Fruit fly (Drosophila melanogaster) whole organism, embryonic: ENCODE data around the gene TwdlP.

ENCODE experiments used
- Awh ChIP-seq: fragments of 200-800 bp; sonication (Bioruptor generic); IDR thresholded peaks from 2 replicates; pipeline ENCODE4, ENCODE4 v1.3.6; 2022; ENCODE audit warnings: missing biosample characterization, missing genetic modification characterization
- CG11695 ChIP-seq: fragments of 200-800 bp; sonication (Bioruptor generic); IDR thresholded peaks from 3 replicates; pipeline ENCODE4 v1.3.6; 2022; ENCODE audit warnings: missing biosample characterization, missing genetic modification characterization
- CG12104 ChIP-seq: fragments of 200-800 bp; sonication (Bioruptor generic); optimal IDR thresholded peaks from 3 replicates; lab custom pipeline; 2016; ENCODE audit warnings: missing biosample characterization, missing genetic modification characterization
- CG12744 ChIP-seq: fragments of 200-800 bp; sonication (Bioruptor generic); optimal IDR thresholded peaks from 2 replicates; lab custom pipeline; 2016; ENCODE audit warnings: missing biosample characterization, missing genetic modification characterization
- CG12769 ChIP-seq: fragments of 200-800 bp; sonication (Bioruptor generic); optimal IDR thresholded peaks from 2 replicates; lab custom pipeline; 2019; ENCODE audit warnings: missing biosample characterization, mild to moderate bottlenecking, missing genetic modification characterization, moderate library complexity
- CG13424 ChIP-seq: fragments of 200-800 bp; sonication (Bioruptor generic); optimal IDR thresholded peaks from 2 replicates; lab custom pipeline; 2019; ENCODE audit warnings: missing biosample characterization, mild to moderate bottlenecking, missing genetic modification characterization, moderate library complexity
- CG14441 ChIP-seq: fragments of 200-800 bp; sonication (Bioruptor generic); IDR thresholded peaks from 2 replicates; pipeline ENCODE4 v1.3.6; 2022; ENCODE audit warnings: missing biosample characterization, missing genetic modification characterization
- CG15269 ChIP-seq: fragments of 200-800 bp; sonication (Bioruptor generic); optimal IDR thresholded peaks from 2 replicates; lab custom pipeline; 2018; ENCODE audit warnings: missing biosample characterization, mild to moderate bottlenecking, missing genetic modification characterization, moderate library complexity
- CG17359 ChIP-seq: fragments of 200-800 bp; sonication (Bioruptor generic); optimal IDR thresholded peaks from 3 replicates; lab custom pipeline; 2018; ENCODE audit warnings: missing biosample characterization, mild to moderate bottlenecking, missing genetic modification characterization, moderate library complexity
- CG18764 ChIP-seq: fragments of 200-800 bp; sonication (Bioruptor generic); optimal IDR thresholded peaks from 3 replicates; lab custom pipeline; 2016; ENCODE audit warnings: missing biosample characterization, missing genetic modification characterization
- CG4404 ChIP-seq: fragments of 200-800 bp; sonication (Bioruptor generic); IDR thresholded peaks from 2 replicates; pipeline ENCODE4 v1.3.6; 2022; ENCODE audit warnings: missing biosample characterization, missing genetic modification characterization
- CG4424 ChIP-seq: fragments of 200-800 bp; sonication (Bioruptor generic); optimal IDR thresholded peaks from 3 replicates; lab custom pipeline; 2016; ENCODE audit warnings: missing biosample characterization, missing genetic modification characterization
- CG5953 ChIP-seq: fragments of 200-800 bp; sonication (Bioruptor generic); IDR thresholded peaks from 2 replicates; pipeline ENCODE4 v1.3.6; 2022; ENCODE audit warnings: missing biosample characterization, missing genetic modification characterization
- CG6765 ChIP-seq: fragments of 200-800 bp; sonication (Bioruptor generic); optimal IDR thresholded peaks from 3 replicates; lab custom pipeline; 2017; ENCODE audit warnings: missing biosample characterization, mild to moderate bottlenecking, missing genetic modification characterization
- CG7987 ChIP-seq: fragments of 200-800 bp; sonication (Bioruptor generic); optimal IDR thresholded peaks from 2 replicates; lab custom pipeline; 2018; ENCODE audit warnings: missing biosample characterization, mild to moderate bottlenecking, missing genetic modification characterization, moderate library complexity
- CG8281 ChIP-seq: fragments of 200-800 bp; sonication (Bioruptor generic); optimal IDR thresholded peaks from 2 replicates; lab custom pipeline; 2018; ENCODE audit warnings: missing biosample characterization, mild to moderate bottlenecking, missing genetic modification characterization, moderate library complexity
- CG8388 ChIP-seq: fragments of 200-800 bp; sonication (Bioruptor generic); optimal IDR thresholded peaks from 2 replicates; lab custom pipeline; 2019; ENCODE audit warnings: missing biosample characterization, mild to moderate bottlenecking, missing genetic modification characterization, moderate library complexity
- Camta ChIP-seq: fragments of 200-800 bp; sonication (Bioruptor generic); optimal IDR thresholded peaks from 2 replicates; lab custom pipeline; 2016; ENCODE audit warnings: missing biosample characterization, missing genetic modification characterization
- CkIIα-i1 ChIP-seq: fragments of 200-800 bp; sonication (Bioruptor generic); IDR thresholded peaks from 2 replicates; pipeline ENCODE4 v1.3.6; 2022; ENCODE audit warnings: missing biosample characterization, missing genetic modification characterization
- CoRest ChIP-seq: fragments of 200-800 bp; sonication (Bioruptor generic); optimal IDR thresholded peaks from 3 replicates; lab custom pipeline; 2018; ENCODE audit warnings: missing biosample characterization, mild to moderate bottlenecking, missing genetic modification characterization, moderate library complexity
- Ets97D ChIP-seq: fragments of 200-800 bp; sonication (Bioruptor generic); optimal IDR thresholded peaks from 3 replicates; lab custom pipeline; 2016; ENCODE audit warnings: missing biosample characterization, missing genetic modification characterization
- Hand ChIP-seq: fragments of 200-800 bp; sonication (Bioruptor generic); optimal IDR thresholded peaks from 2 replicates; lab custom pipeline; 2017; ENCODE audit warnings: mild to moderate bottlenecking, missing biosample characterization, missing genetic modification reagents, missing genetic modification characterization
- Myb ChIP-seq: fragments of 200-800 bp; sonication (Bioruptor generic); optimal IDR thresholded peaks from 2 replicates; lab custom pipeline; 2016; ENCODE audit warnings: missing biosample characterization, missing genetic modification characterization
- NFAT ChIP-seq: fragments of 200-800 bp; sonication (Bioruptor generic); IDR thresholded peaks from 2 replicates; pipeline ENCODE4 v1.3.6; 2022; ENCODE audit warnings: missing biosample characterization, missing genetic modification characterization
- Oli ChIP-seq: fragments of 200-800 bp; sonication (Bioruptor generic); optimal IDR thresholded peaks from 2 replicates; lab custom pipeline; 2018; ENCODE audit warnings: missing biosample characterization, mild to moderate bottlenecking, missing genetic modification characterization, moderate library complexity
- Stat92E ChIP-seq, 3 experiments: fragments of >200 bp in 2 of 3; fragments of 200-800 bp in 1 of 3; sonication (Bioruptor generic) in 1 of 3; optimal IDR thresholded peaks; 2 replicates each; lab custom pipeline; 2017 to 2019; ENCODE audit warnings: missing biosample characterization in 3 of 3, missing genetic modification characterization in 3 of 3, mild to moderate bottlenecking in 1 of 3, moderate library complexity in 1 of 3
- YL-1 ChIP-seq: fragments of 200-800 bp; sonication (Bioruptor generic); optimal IDR thresholded peaks from 3 replicates; lab custom pipeline; 2017; ENCODE audit warnings: missing biosample characterization, mild to moderate bottlenecking, missing genetic modification characterization
- abd-A ChIP-seq: fragments of 200-800 bp; sonication (Bioruptor generic); optimal IDR thresholded peaks from 3 replicates; lab custom pipeline; 2019; ENCODE audit warnings: missing biosample characterization, mild to moderate bottlenecking, missing genetic modification characterization, moderate library complexity
- bbx ChIP-seq: fragments of 200-800 bp; sonication (Bioruptor generic); IDR thresholded peaks from 2 replicates; pipeline ENCODE4 v1.3.6; 2022; ENCODE audit warnings: missing biosample characterization, missing genetic modification characterization; ENCODE audit not compliant: partially characterized antibody
- caup ChIP-seq: fragments of 200-800 bp; sonication (Bioruptor generic); optimal IDR thresholded peaks from 3 replicates; lab custom pipeline; 2017; ENCODE audit warnings: missing biosample characterization, mild to moderate bottlenecking, missing genetic modification characterization, moderate library complexity; ENCODE audit not compliant: severe bottlenecking
- cwo ChIP-seq: fragments of 200-800 bp; sonication (Bioruptor generic); optimal IDR thresholded peaks from 3 replicates; lab custom pipeline; 2017; ENCODE audit warnings: missing biosample characterization, missing genetic modification characterization, mild to moderate bottlenecking, moderate library complexity, missing genetic modification reagents
- danr ChIP-seq: fragments of 200-800 bp; sonication (Bioruptor generic); IDR thresholded peaks from 2 replicates; pipeline ENCODE4 v1.3.6; 2022; ENCODE audit warnings: missing biosample characterization, missing genetic modification characterization
- en ChIP-seq: fragments of 200-800 bp; sonication (Bioruptor generic); optimal IDR thresholded peaks from 2 replicates; lab custom pipeline; 2016; ENCODE audit warnings: missing biosample characterization, missing genetic modification characterization
- eyg ChIP-seq: fragments of 200-800 bp; sonication (Bioruptor generic); optimal IDR thresholded peaks from 3 replicates; lab custom pipeline; 2016; ENCODE audit warnings: missing biosample characterization, missing genetic modification characterization
- gce ChIP-seq: fragments of 200-800 bp; sonication (Bioruptor generic); IDR thresholded peaks from 3 replicates; pipeline ENCODE4 v1.3.6; 2022; ENCODE audit warnings: missing biosample characterization, missing genetic modification characterization
- gem ChIP-seq: fragments of 200-800 bp; sonication (Bioruptor generic); optimal IDR thresholded peaks from 2 replicates; lab custom pipeline; 2019; ENCODE audit warnings: missing biosample characterization, mild to moderate bottlenecking, missing genetic modification characterization, moderate library complexity
- gt ChIP-seq: fragments of 200-800 bp; sonication (Bioruptor generic); IDR thresholded peaks from 2 replicates; pipeline ENCODE4 v1.3.6; 2022; ENCODE audit warnings: missing biosample characterization, missing genetic modification characterization
- ham ChIP-seq: fragments of 200-800 bp; sonication (Bioruptor generic); IDR thresholded peaks from 2 replicates; pipeline ENCODE4 v1.3.6; 2022; ENCODE audit warnings: missing biosample characterization, missing genetic modification characterization
- hth ChIP-seq: fragments of >200 bp; optimal IDR thresholded peaks from 2 replicates; lab custom pipeline; 2017; ENCODE audit warnings: inconsistent platforms
- run ChIP-seq: fragments of 200-800 bp; sonication (Bioruptor generic); optimal IDR thresholded peaks from 3 replicates; lab custom pipeline; 2018; ENCODE audit warnings: missing biosample characterization, mild to moderate bottlenecking, missing genetic modification characterization
- shn ChIP-seq: fragments of 200-800 bp; sonication (Bioruptor generic); optimal IDR thresholded peaks from 3 replicates; lab custom pipeline; 2016; ENCODE audit warnings: missing biosample characterization, missing genetic modification characterization
- so ChIP-seq: fragments of 200-800 bp; sonication (Bioruptor generic); IDR thresholded peaks from 3 replicates; pipeline ENCODE4 v1.3.6; 2022; ENCODE audit warnings: missing biosample characterization, missing genetic modification characterization
- tap ChIP-seq: fragments of 200-800 bp; optimal IDR thresholded peaks from 3 replicates; lab custom pipeline; 2019; ENCODE audit warnings: missing biosample characterization, mild to moderate bottlenecking, missing genetic modification characterization, moderate library complexity
- trh ChIP-seq: fragments of 200-800 bp; sonication (Bioruptor generic); optimal IDR thresholded peaks from 2 replicates; lab custom pipeline; 2016; ENCODE audit warnings: missing biosample characterization, missing genetic modification characterization
- twi ChIP-seq: fragments of 200-800 bp; optimal IDR thresholded peaks from 2 replicates; lab custom pipeline; 2019; ENCODE audit warnings: missing biosample characterization, mild to moderate bottlenecking, missing genetic modification characterization, moderate library complexity
- unpg ChIP-seq: fragments of 200-800 bp; sonication (Bioruptor generic); optimal IDR thresholded peaks from 3 replicates; lab custom pipeline; 2018; ENCODE audit warnings: missing biosample characterization, mild to moderate bottlenecking, missing genetic modification characterization, moderate library complexity
- vvl ChIP-seq: fragments of 200-800 bp; sonication (Bioruptor generic); IDR thresholded peaks from 2 replicates; pipeline ENCODE4 v1.3.6; 2022; ENCODE audit warnings: missing biosample characterization, missing genetic modification characterization

TwdlP gene

DNA sequence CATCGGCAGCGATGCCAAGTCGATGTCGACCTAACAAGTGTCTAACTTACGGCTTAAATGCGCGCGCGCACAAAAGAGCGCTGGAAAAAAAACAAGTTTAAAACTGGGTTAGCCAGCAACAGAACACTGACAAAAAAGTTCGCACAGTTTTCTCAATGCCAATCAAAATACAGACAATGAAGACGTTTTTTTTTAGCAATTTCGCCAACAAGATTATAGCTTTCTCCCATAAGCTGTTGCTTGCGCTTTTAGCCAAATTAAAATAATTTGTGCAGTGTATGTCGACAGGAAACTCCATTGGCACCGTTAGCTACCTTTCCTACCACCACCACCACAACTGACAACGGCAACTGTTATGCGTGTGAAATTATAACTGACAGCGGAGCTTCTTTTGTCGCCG, 33.4 kb upstream of the TwdlP start (continued):
- TF ChIP-seq CG11695 (GFP tag; lab: Robert Waterston, UW) (peak; percentile 55; the same call in 1 of the 3 replicates), CG5953 (peak; percentile 37; the same call in 1 of the 2 replicates), so (GFP tag; lab: Robert Waterston, UW) (0 out of 3 replicates have a peak, but pooled peaks have one; percentile 54), twi (tag; lab: Kevin White, UChicago) (no peak), YL-1 (no peak), hth (lab: Kevin White, UChicago) (no peak), CG4404 (GFP tag; lab: Robert Waterston, UW) (0 out of 2 replicates have a peak, but pooled peaks have one; percentile 24), CG7987 (no peak), gt (GFP tag; lab: Robert Waterston, UW) (no peak), CG8388 (GFP tag; lab: Kevin White, UChicago) (peak; percentile 26), unpg (peak; percentile 57), CG12104 (no peak), CG13424 (tag; lab: Kevin White, UChicago) (peak; percentile 37), NFAT (peak; percentile 37; the same call in 1 of the 2 replicates), run (tag; lab: Kevin White, UChicago) (peak; percentile 27), trh (GFP tag; lab: Kevin White, UChicago) (no peak), CG18764 (GFP tag; lab: Kevin White, UChicago) (peak; percentile 6), Camta (GFP tag; lab: Kevin White, UChicago) (peak; percentile 46), CG14441 (GFP tag; lab: Robert Waterston, UW) (peak; percentile 77), Oli (tag; lab: Kevin White, UChicago) (peak; percentile 63), eyg (GFP tag; lab: Kevin White, UChicago) (peak; percentile 19), gem (tag; lab: Kevin White, UChicago) (peak; percentile 74), CG6765 (GFP tag; lab: Kevin White, UChicago) (peak; percentile 5), en (GFP tag; lab: Kevin White, UChicago) (peak; percentile 7), danr (GFP tag; lab: Robert Waterston, UW) (peak; percentile 15; the same call in 1 of the 2 replicates), cwo (GFP tag; lab: Kevin White, UChicago) (peak; percentile 51), CoRest (tag; lab: Kevin White, UChicago) (peak; percentile 26), shn (GFP tag; lab: Kevin White, UChicago) (peak; percentile 0), CG17359 (tag; lab: Kevin White, UChicago) (peak; percentile 65), tap (tag; lab: Kevin White, UChicago) (no peak), caup (GFP tag; lab: Kevin White, UChicago) (peak; percentile 55), CG4424 (GFP tag; lab: Kevin White, UChicago) (peak; percentile 27), CkIIα-i1 (GFP tag; lab: Robert Waterston, UW) (0 out of 2 replicates have a peak, but pooled peaks have one; percentile 46), bbx (GFP tag; lab: Robert Waterston, UW) (no peak), Hand (GFP tag; lab: Kevin White, UChicago) (peak; percentile 34), CG12744 (GFP tag; lab: Kevin White, UChicago) (peak; percentile 23), Stat92E (GFP tag; optimal IDR thresholded peaks at IDR 0.05; lab: Kevin White, UChicago) (no peak)
- TF ChIP-seq, all 482 proteins: peak for 201

DNA sequence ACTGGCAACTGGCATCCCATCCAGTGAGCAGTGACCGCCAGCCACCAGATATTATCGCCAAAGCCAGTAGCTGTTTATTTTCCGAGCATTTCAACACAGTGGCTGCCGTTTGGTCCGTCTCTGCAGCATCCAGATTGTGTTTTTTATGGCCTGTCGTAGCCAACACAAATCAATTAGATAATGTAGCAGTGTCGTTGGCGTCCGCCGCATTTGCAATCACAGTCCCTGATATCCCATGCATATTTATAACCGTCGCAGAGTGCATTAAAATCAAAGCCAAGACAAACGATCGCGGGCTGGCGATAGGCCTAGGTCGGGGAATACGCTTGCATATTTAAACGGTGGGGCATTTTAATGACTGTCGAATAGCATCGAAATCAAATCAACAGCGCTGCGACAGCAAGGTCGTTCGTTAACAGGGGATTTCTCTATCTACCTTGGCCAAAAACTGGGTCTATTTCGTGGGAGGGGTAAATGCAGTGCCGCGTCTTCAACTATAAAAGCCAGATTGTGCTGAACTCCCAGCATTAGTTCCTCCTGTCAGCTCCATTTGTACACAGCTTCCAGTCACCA, 18.4 kb upstream of the TwdlP start, which contains the start of gene TwdlD:
TSS of gene TwdlD (plus strand) at position 523 of the 573 bp plus-strand sequence.
- TF ChIP-seq danr (GFP tag; lab: Robert Waterston, UW) (no peak), abd-A (tag; lab: Kevin White, UChicago) (peak; percentile 55), CG8281 (tag; lab: Kevin White, UChicago) (no peak), CG12769 (tag; lab: Kevin White, UChicago) (peak; percentile 17), ham (GFP tag; lab: Robert Waterston, UW) (no peak), Ets97D (GFP tag; lab: Kevin White, UChicago) (no peak), vvl (GFP tag; lab: Robert Waterston, UW) (peak; percentile 86), Awh (peak; percentile 61), Myb (GFP tag; lab: Kevin White, UChicago) (no peak), CG15269 (peak; percentile 13), gce (GFP tag; lab: Robert Waterston, UW) (no peak)
